Worm (Caenorhabditis elegans) whole organism, early embryonic: ENCODE measurements around the gene din-1.

Source experiments
- B0310.2 ChIP-seq: sonication (generic microtip); optimal IDR thresholded peaks from 2 replicates; lab custom pipeline; 2016; ENCODE audit warnings: mild to moderate bottlenecking, missing genetic modification characterization, missing compliant biosample characterization
- F13C5.2 ChIP-seq: sonication (generic microtip); optimal IDR thresholded peaks from 2 replicates; lab custom pipeline; 2017; ENCODE audit warnings: mild to moderate bottlenecking, missing genetic modification characterization, inconsistent platforms, missing compliant biosample characterization
- ama-1 ChIP-seq: fragments of 150-350 bp; optimal IDR thresholded peaks from 2 replicates; lab custom pipeline; 2014
- ceh-36 ChIP-seq: sonication (generic microtip); optimal IDR thresholded peaks from 2 replicates; lab custom pipeline; 2016; ENCODE audit warnings: missing genetic modification characterization, inconsistent platforms, missing compliant biosample characterization
- flt-1 ChIP-seq: fragments of 200-800 bp; sonication (Bioruptor generic); IDR thresholded peaks from 2 replicates; pipeline ENCODE4 v1.3.6; 2022; ENCODE audit warnings: missing genetic modification characterization, missing compliant biosample characterization
- hmbx-1 ChIP-seq: sonication (generic microtip); optimal IDR thresholded peaks from 2 replicates; lab custom pipeline; 2016; ENCODE audit warnings: mild to moderate bottlenecking, missing genetic modification characterization, missing compliant biosample characterization
- pes-1 ChIP-seq: fragments of 200-800 bp; sonication (Bioruptor generic); IDR thresholded peaks from 2 replicates; pipeline ENCODE4 v1.3.6; 2022; ENCODE audit warnings: missing genetic modification reagents, missing genetic modification characterization, missing compliant biosample characterization
- tbx-37 ChIP-seq: fragments of 200-800 bp; sonication (Bioruptor generic); conservative IDR thresholded peaks from 2 replicates; pipeline ENCODE4 v1.3.6; 2022; ENCODE audit warnings: missing genetic modification reagents, missing genetic modification characterization, missing compliant biosample characterization
- tra-4 ChIP-seq: sonication (generic microtip); optimal IDR thresholded peaks from 2 replicates; lab custom pipeline; 2017; ENCODE audit warnings: missing genetic modification characterization, missing compliant biosample characterization

ce11 chrII:11646276-11646797 lies 12.9 kb upstream of the din-1 start, which contains the start of gene ghi-1:
- no peak for TF ChIP-seq B0310.2 (tag; lab: Kevin White, UChicago)
- TF ChIP-seq hmbx-1 (tag; lab: Kevin White, UChicago), result no peak
- TF ChIP-seq ama-1 (lab: Kevin White, UChicago), result no peak
- no peak for TF ChIP-seq flt-1 (GFP tag; lab: Robert Waterston, UW)
- TF ChIP-seq tbx-37, result no peak
- no peak for TF ChIP-seq pes-1 (GFP tag; lab: Robert Waterston, UW)
- no peak for TF ChIP-seq tra-4
- no peak for TF ChIP-seq F13C5.2
- TF ChIP-seq ceh-36 (tag; lab: Kevin White, UChicago), result no peak
